Worm (Caenorhabditis elegans) whole organism, L4/young adult: ENCODE results near the gene srx-88.

Experiments used
- W03F9.2 ChIP-seq: fragments of 150-350 bp; optimal IDR thresholded peaks from 2 replicates; lab custom pipeline; 2014; ENCODE audit warnings: missing biosample characterization, missing genetic modification characterization
- dao-5 ChIP-seq: sonication (generic microtip); optimal IDR thresholded peaks from 2 replicates; lab custom pipeline; 2016; ENCODE audit warnings: missing genotype, missing genetic modification characterization, moderate library complexity, missing compliant biosample characterization
- him-1 ChIP-seq: sonication (generic microtip); optimal IDR thresholded peaks from 2 replicates; lab custom pipeline; 2016; ENCODE audit warnings: missing genotype, missing genetic modification reagents, missing genetic modification characterization, missing compliant biosample characterization

ce11 chrV:11621276-11621675 is 38.0 kb downstream of the srx-88 start:
- TF ChIP-seq dao-5 (tag; lab: Kevin White, UChicago) = no peak
- no peak for TF ChIP-seq W03F9.2 (tag; lab: Kevin White, UChicago)
- no peak for TF ChIP-seq him-1
